Fruit fly (Drosophila melanogaster) whole organism, embryonic: Measurements from ENCODE around the gene CG46430.
A peak's percentile ranks its signal among the peaks of the same experiment; 100 is the strongest.

Experiments used
- CG10959 ChIP-seq: fragments of 200-800 bp; sonication (Bioruptor generic); IDR thresholded peaks from 2 replicates; pipeline ENCODE4 v1.3.6; 2022; ENCODE audit warnings: missing biosample characterization, missing genetic modification characterization
- CG10979 ChIP-seq: fragments of 200-800 bp; sonication (Bioruptor generic); optimal IDR thresholded peaks from 2 replicates; lab custom pipeline; 2018; ENCODE audit warnings: missing biosample characterization, mild to moderate bottlenecking, missing genetic modification characterization, moderate library complexity
- CG11085 ChIP-seq: fragments of 200-800 bp; sonication (Bioruptor generic); IDR thresholded peaks from 2 replicates; pipeline ENCODE4 v1.3.6; 2022; ENCODE audit warnings: missing biosample characterization, missing genetic modification characterization
- CG14667 ChIP-seq: fragments of 200-800 bp; sonication (Bioruptor generic); IDR thresholded peaks from 2 replicates; pipeline ENCODE4 v1.3.6; 2022; ENCODE audit warnings: missing biosample characterization, missing genetic modification characterization
- CG15073 ChIP-seq: fragments of 200-800 bp; sonication (Bioruptor generic); optimal IDR thresholded peaks from 2 replicates; lab custom pipeline; 2016; ENCODE audit warnings: missing biosample characterization, missing genetic modification characterization
- CG15696 ChIP-seq: fragments of 200-800 bp; sonication (Bioruptor generic); optimal IDR thresholded peaks from 2 replicates; lab custom pipeline; 2019; ENCODE audit warnings: missing biosample characterization, mild to moderate bottlenecking, missing genetic modification characterization, moderate library complexity
- CG17385 ChIP-seq: fragments of 200-800 bp; sonication (Bioruptor generic); optimal IDR thresholded peaks from 3 replicates; lab custom pipeline; 2018; ENCODE audit warnings: missing biosample characterization, mild to moderate bottlenecking, missing genetic modification characterization
- CG2678 ChIP-seq: fragments of 200-800 bp; sonication (Bioruptor generic); optimal IDR thresholded peaks from 3 replicates; lab custom pipeline; 2019; ENCODE audit warnings: missing biosample characterization, mild to moderate bottlenecking, missing genetic modification characterization, moderate library complexity
- CG31388 ChIP-seq: fragments of 200-800 bp; sonication (Bioruptor generic); optimal IDR thresholded peaks from 2 replicates; lab custom pipeline; 2016; ENCODE audit warnings: missing biosample characterization, missing genetic modification characterization
- CG32767 ChIP-seq: fragments of 200-800 bp; sonication (Bioruptor generic); IDR thresholded peaks from 2 replicates; pipeline ENCODE4 v1.3.6; 2022; ENCODE audit warnings: missing biosample characterization, missing genetic modification characterization
- CG34224 ChIP-seq: fragments of 200-800 bp; sonication (Bioruptor generic); IDR thresholded peaks from 3 replicates; pipeline ENCODE4 v1.3.6; 2022; ENCODE audit warnings: missing biosample characterization, missing genetic modification characterization; ENCODE audit not compliant: partially characterized antibody
- CG4854 ChIP-seq: fragments of 200-800 bp; sonication (Bioruptor generic); optimal IDR thresholded peaks from 2 replicates; lab custom pipeline; 2016; ENCODE audit warnings: missing biosample characterization, missing genetic modification characterization, inconsistent platforms
- CG6175 ChIP-seq: fragments of 200-800 bp; sonication (Bioruptor generic); IDR thresholded peaks from 3 replicates; pipeline ENCODE4 v1.3.6; 2022; ENCODE audit warnings: missing biosample characterization, missing genetic modification characterization
- CG7928 ChIP-seq: fragments of 200-800 bp; sonication (Bioruptor generic); optimal IDR thresholded peaks from 2 replicates; lab custom pipeline; 2017; ENCODE audit warnings: missing biosample characterization, mild to moderate bottlenecking, missing genetic modification characterization
- CG8281 ChIP-seq: fragments of 200-800 bp; sonication (Bioruptor generic); optimal IDR thresholded peaks from 2 replicates; lab custom pipeline; 2018; ENCODE audit warnings: missing biosample characterization, mild to moderate bottlenecking, missing genetic modification characterization, moderate library complexity
- CG8290 ChIP-seq, 3 experiments: fragments of 200-800 bp; sonication (Bioruptor generic); optimal IDR thresholded peaks; 2 replicates each; lab custom pipeline; 2016 to 2019; ENCODE audit warnings: missing biosample characterization in 3 of 3, missing genetic modification characterization in 3 of 3, mild to moderate bottlenecking in 2 of 3, moderate library complexity in 1 of 3
- CHES-1-like ChIP-seq: fragments of 200-800 bp; sonication (Bioruptor generic); optimal IDR thresholded peaks from 2 replicates; lab custom pipeline; 2016; ENCODE audit warnings: missing biosample characterization, missing genetic modification characterization
- Dfd ChIP-seq, 2 experiments: fragments of >200 bp; optimal IDR thresholded peaks; 2 replicates each; lab custom pipeline; 2017; ENCODE audit warnings: missing biosample characterization in 2 of 2, missing genetic modification characterization in 2 of 2
- Dip2 ChIP-seq: fragments of 200-800 bp; sonication (Bioruptor generic); IDR thresholded peaks from 2 replicates; pipeline ENCODE4 v1.3.6; 2022; ENCODE audit warnings: missing biosample characterization, missing genetic modification characterization
- Fer2 ChIP-seq: fragments of 200-800 bp; sonication (Bioruptor generic); optimal IDR thresholded peaks from 2 replicates; lab custom pipeline; 2018; ENCODE audit warnings: missing biosample characterization, mild to moderate bottlenecking, missing genetic modification characterization, moderate library complexity
- Gug ChIP-seq: fragments of 200-800 bp; sonication (Bioruptor generic); IDR thresholded peaks from 4 replicates; pipeline ENCODE4 v1.3.6; 2022; ENCODE audit warnings: missing biosample characterization, missing genetic modification characterization
- HmgD ChIP-seq: fragments of 200-800 bp; sonication (Bioruptor generic); optimal IDR thresholded peaks from 3 replicates; lab custom pipeline; 2016; ENCODE audit warnings: missing biosample characterization, missing genetic modification characterization
- Hmr ChIP-seq: fragments of 200-800 bp; sonication (Bioruptor generic); optimal IDR thresholded peaks from 3 replicates; lab custom pipeline; 2017; ENCODE audit warnings: mild to moderate bottlenecking, missing biosample characterization, missing genetic modification reagents, missing genetic modification characterization
- Oaz ChIP-seq: fragments of 200-800 bp; sonication (Bioruptor generic); IDR thresholded peaks from 2 replicates; pipeline ENCODE4 v1.3.6; 2022; ENCODE audit warnings: missing biosample characterization, missing genetic modification characterization
- Sry-β ChIP-seq: fragments of 200-800 bp; sonication (Bioruptor generic); optimal IDR thresholded peaks from 2 replicates; lab custom pipeline; 2018; ENCODE audit warnings: missing biosample characterization, mild to moderate bottlenecking, missing genetic modification characterization, moderate library complexity
- Xbp1 ChIP-seq: fragments of 200-800 bp; sonication (Bioruptor generic); optimal IDR thresholded peaks from 3 replicates; lab custom pipeline; 2016; ENCODE audit warnings: missing biosample characterization, mild to moderate bottlenecking, missing genetic modification characterization
- ato ChIP-seq: fragments of 200-800 bp; sonication (Bioruptor generic); IDR thresholded peaks from 2 replicates; pipeline ENCODE4 v1.3.6; 2022; ENCODE audit warnings: missing biosample characterization, missing genetic modification characterization; ENCODE audit not compliant: partially characterized antibody
- az2 ChIP-seq: fragments of 200-800 bp; sonication (Bioruptor generic); optimal IDR thresholded peaks from 3 replicates; lab custom pipeline; 2016; ENCODE audit warnings: missing biosample characterization, missing genetic modification characterization
- ems ChIP-seq: fragments of 200-800 bp; sonication (Bioruptor generic); optimal IDR thresholded peaks from 3 replicates; lab custom pipeline; 2016; ENCODE audit warnings: missing biosample characterization, missing genetic modification characterization
- en ChIP-seq: fragments of 200-800 bp; sonication (Bioruptor generic); optimal IDR thresholded peaks from 2 replicates; lab custom pipeline; 2016; ENCODE audit warnings: missing biosample characterization, missing genetic modification characterization
- fd3F ChIP-seq: fragments of 200-800 bp; sonication (Bioruptor generic); optimal IDR thresholded peaks from 2 replicates; lab custom pipeline; 2018; ENCODE audit warnings: missing biosample characterization, mild to moderate bottlenecking, missing genetic modification characterization, moderate library complexity
- fru ChIP-seq: fragments of >200 bp; optimal IDR thresholded peaks from 2 replicates; lab custom pipeline; 2017
- grn ChIP-seq: fragments of 200-800 bp; sonication (Bioruptor generic); optimal IDR thresholded peaks from 3 replicates; lab custom pipeline; 2017; ENCODE audit warnings: missing biosample characterization, missing genetic modification characterization
- lilli ChIP-seq: fragments of 200-800 bp; sonication (Bioruptor generic); optimal IDR thresholded peaks from 3 replicates; lab custom pipeline; 2016; ENCODE audit warnings: missing biosample characterization, missing genetic modification characterization
- lola ChIP-seq, 3 experiments: fragments of >200 bp in 2 of 3; fragments of 200-800 bp in 1 of 3; sonication (Bioruptor generic) in 1 of 3; optimal IDR thresholded peaks; 2 replicates each; lab custom pipeline; 2017 to 2019; ENCODE audit warnings: missing biosample characterization in 3 of 3, missing genetic modification characterization in 3 of 3, mild to moderate bottlenecking in 1 of 3, moderate library complexity in 1 of 3
- pan ChIP-seq, 4 experiments: fragments of >200 bp in 3 of 4; fragments of 200-800 bp in 1 of 4; sonication (Bioruptor generic) in 1 of 4; optimal IDR thresholded peaks in 3 of 4; IDR thresholded peaks in 1 of 4; 2 replicates each; pipeline versions ENCODE4 v1.3.6 to Lab custom; 2017 to 2022; ENCODE audit warnings: missing biosample characterization in 2 of 4, missing genetic modification characterization in 2 of 4, mixed read lengths in 1 of 4
- sc ChIP-seq, 3 experiments: fragments of >200 bp in 2 of 3; fragments of 200-800 bp in 1 of 3; sonication (Bioruptor generic) in 1 of 3; optimal IDR thresholded peaks; 2 replicates in 2 of 3; 3 replicates in 1 of 3; lab custom pipeline; 2017; ENCODE audit warnings: mild to moderate bottlenecking in 1 of 3, missing biosample characterization in 1 of 3, missing genetic modification characterization in 1 of 3, missing genetic modification reagents in 1 of 3
- sens-2 ChIP-seq: fragments of 200-800 bp; sonication (Bioruptor generic); IDR thresholded peaks from 2 replicates; pipeline ENCODE4 v1.3.6; 2022; ENCODE audit warnings: missing biosample characterization, missing genetic modification characterization
- sim ChIP-seq: fragments of 200-800 bp; sonication (Bioruptor generic); IDR thresholded peaks from 2 replicates; pipeline ENCODE4 v1.3.6; 2022; ENCODE audit warnings: missing biosample characterization, missing genetic modification characterization
- sr ChIP-seq: fragments of 200-800 bp; sonication (Bioruptor generic); IDR thresholded peaks from 3 replicates; pipeline ENCODE4 v1.3.6; 2022; ENCODE audit warnings: missing biosample characterization, missing genetic modification characterization
- ssp ChIP-seq: fragments of 200-800 bp; sonication (Bioruptor generic); IDR thresholded peaks from 2 replicates; pipeline ENCODE4 v1.3.6; 2022; ENCODE audit warnings: missing biosample characterization, missing genetic modification characterization
- tap ChIP-seq: fragments of 200-800 bp; optimal IDR thresholded peaks from 3 replicates; lab custom pipeline; 2019; ENCODE audit warnings: missing biosample characterization, mild to moderate bottlenecking, missing genetic modification characterization, moderate library complexity
- tna ChIP-seq: fragments of 200-800 bp; sonication (Bioruptor generic); IDR thresholded peaks from 2 replicates; pipeline ENCODE4 v1.3.6; 2022; ENCODE audit warnings: missing biosample characterization, missing genetic modification characterization; ENCODE audit not compliant: partially characterized antibody
- tx ChIP-seq: fragments of 200-800 bp; sonication (Bioruptor generic); optimal IDR thresholded peaks from 2 replicates; lab custom pipeline; 2016; ENCODE audit warnings: missing biosample characterization, missing genetic modification characterization
- unpg ChIP-seq: fragments of 200-800 bp; sonication (Bioruptor generic); optimal IDR thresholded peaks from 3 replicates; lab custom pipeline; 2018; ENCODE audit warnings: missing biosample characterization, mild to moderate bottlenecking, missing genetic modification characterization, moderate library complexity
- wdn ChIP-seq: fragments of 200-800 bp; sonication (Bioruptor generic); IDR thresholded peaks from 2 replicates; pipeline ENCODE4 v1.3.6; 2022; ENCODE audit warnings: missing biosample characterization, missing genetic modification characterization
- zen2 ChIP-seq: fragments of 200-800 bp; sonication (Bioruptor generic); IDR thresholded peaks from 3 replicates; pipeline ENCODE4 v1.3.6; 2022; ENCODE audit warnings: missing biosample characterization, missing genetic modification characterization; ENCODE audit not compliant: partially characterized antibody

Gene CG46430

dm6 chr3L:10515785-10516706, 37.7 kb downstream of the CG46430 start (continued):
- peak; percentile 15 for TF ChIP-seq unpg (GFP tag; lab: Kevin White, UChicago)
- no peak for TF ChIP-seq CG32767
- TF ChIP-seq Dip2 (GFP tag; lab: Robert Waterston, UW): no peak
- TF ChIP-seq sim (GFP tag; lab: Robert Waterston, UW): no peak
- no peak for TF ChIP-seq tx (GFP tag; lab: Kevin White, UChicago)
- TF ChIP-seq en (GFP tag; lab: Kevin White, UChicago): no peak
- peak; percentile 45 for TF ChIP-seq HmgD (GFP tag; lab: Kevin White, UChicago)
- no peak for TF ChIP-seq CG14667 (GFP tag; lab: Robert Waterston, UW)
- TF ChIP-seq sc (optimal IDR thresholded peaks at IDR 0.05; lab: Kevin White, UChicago): no peak
- no peak for TF ChIP-seq sc (GFP tag; optimal IDR thresholded peaks at IDR 0.05; lab: Kevin White, UChicago)
- TF ChIP-seq CG15073 (GFP tag; lab: Kevin White, UChicago): no peak
- TF ChIP-seq CG10959 (GFP tag; lab: Robert Waterston, UW): no peak
- no peak for TF ChIP-seq CG11085 (GFP tag; lab: Robert Waterston, UW)
- peak; percentile 17 for TF ChIP-seq tap (tag; lab: Kevin White, UChicago)
- no peak for TF ChIP-seq Xbp1 (GFP tag; lab: Kevin White, UChicago)
- no peak for TF ChIP-seq az2 (GFP tag; lab: Kevin White, UChicago)
- no peak for TF ChIP-seq Dfd (GFP tag; optimal IDR thresholded peaks at IDR 0.05; lab: Kevin White, UChicago)
- no peak for TF ChIP-seq pan (optimal IDR thresholded peaks at IDR 0.05; lab: Kevin White, UChicago)
- TF ChIP-seq pan (GFP tag; optimal IDR thresholded peaks at IDR 0.05 in 1 of 2, IDR thresholded peaks at IDR 0.05 in 1 of 2): peak in 1 of 2 experiments; percentile 42
- TF ChIP-seq CG10979 (tag; lab: Kevin White, UChicago): no peak
- TF ChIP-seq zen2 (GFP tag; lab: Robert Waterston, UW): no peak; the same call in 2 of the 3 replicates
- no peak for TF ChIP-seq CG31388 (GFP tag; lab: Kevin White, UChicago)
- TF ChIP-seq CG34224 (GFP tag; lab: Robert Waterston, UW): peak; percentile 22; the same call in 1 of the 3 replicates
- no peak for TF ChIP-seq Fer2 (tag; lab: Kevin White, UChicago)
- TF ChIP-seq CG4854 (GFP tag; lab: Kevin White, UChicago): no peak
- TF ChIP-seq ato (GFP tag; lab: Robert Waterston, UW): peak; percentile 64; the same call in 1 of the 2 replicates
- TF ChIP-seq lilli (GFP tag; lab: Kevin White, UChicago): no peak
- no peak for TF ChIP-seq ems (GFP tag; lab: Kevin White, UChicago)
- no peak for TF ChIP-seq Hmr
- TF ChIP-seq CG6175 (GFP tag; lab: Robert Waterston, UW): no peak
- peak in 1 of 3 experiments; percentile 16 for TF ChIP-seq lola (GFP tag; optimal IDR thresholded peaks at IDR 0.05; lab: Kevin White, UChicago)
- TF ChIP-seq CG17385 (GFP tag; lab: Kevin White, UChicago): peak; percentile 88
- TF ChIP-seq tna (GFP tag; lab: Robert Waterston, UW): peak; percentile 58; the same call in 1 of the 2 replicates
- TF ChIP-seq sr (GFP tag; lab: Robert Waterston, UW): no peak; the same call in 1 of the 3 replicates
- no peak for TF ChIP-seq fd3F (GFP tag; lab: Kevin White, UChicago)
- no peak for TF ChIP-seq CG8290 (GFP tag; optimal IDR thresholded peaks at IDR 0.05; lab: Kevin White, UChicago)
- peak in 1 of 2 experiments; percentile 64 for TF ChIP-seq CG8290 (tag; optimal IDR thresholded peaks at IDR 0.05; lab: Kevin White, UChicago)
- peak; percentile 23 for TF ChIP-seq CG2678 (tag; lab: Kevin White, UChicago)
- TF ChIP-seq Gug (GFP tag; lab: Robert Waterston, UW): no peak
- no peak for TF ChIP-seq CG8281 (tag; lab: Kevin White, UChicago)
- TF ChIP-seq ssp: no peak
- TF ChIP-seq Sry-β: no peak
- no peak for TF ChIP-seq CG15696 (tag; lab: Kevin White, UChicago)
- no peak for TF ChIP-seq grn (GFP tag; lab: Kevin White, UChicago)
- no peak for TF ChIP-seq CG7928 (GFP tag; lab: Kevin White, UChicago)
- no peak for TF ChIP-seq Oaz
- no peak for TF ChIP-seq sens-2 (GFP tag; lab: Robert Waterston, UW)
- TF ChIP-seq CHES-1-like (GFP tag; lab: Kevin White, UChicago): peak; percentile 12
- TF ChIP-seq fru (lab: Kevin White, UChicago): no peak
- TF ChIP-seq wdn (GFP tag; lab: Robert Waterston, UW): no peak
